Worm (Caenorhabditis elegans): ENCODE data around the gene F18G5.1.
A peak's percentile ranks its signal among the peaks of the same experiment; 100 is the strongest.

- TF ChIP-seq eyg-1 (tag; optimal IDR thresholded peaks at IDR 0.05): no peak
- no peak for TF ChIP-seq pha-4 (tag; optimal IDR thresholded peaks at IDR 0.05)
- peak; percentile 38 for TF ChIP-seq hlh-30 (tag; optimal IDR thresholded peaks at IDR 0.05; ENCODE audit: insufficient read depth)
- no peak for TF ChIP-seq unc-86 (tag; optimal IDR thresholded peaks at IDR 0.05)
- no peak for TF ChIP-seq ref-2 (tag; optimal IDR thresholded peaks at IDR 0.05)
- TF ChIP-seq ets-4 (tag; optimal IDR thresholded peaks at IDR 0.05): no peak
- TF ChIP-seq madf-2 (tag; optimal IDR thresholded peaks at IDR 0.05): no peak
- no peak for TF ChIP-seq ceh-48 (tag; optimal IDR thresholded peaks at IDR 0.05)
- TF ChIP-seq C38D4.7 (GFP tag; optimal IDR thresholded peaks at IDR 0.05): no peak
- no peak for TF ChIP-seq che-1 (tag; optimal IDR thresholded peaks at IDR 0.05)
- TF ChIP-seq ceh-19 (GFP tag; optimal IDR thresholded peaks at IDR 0.05): no peak
Observed at ce11 chrX:9264636-9265035, 5.0 kb downstream of the F18G5.1 start.
